Fruit fly (Drosophila melanogaster) whole organism, wandering third instar larva: ENCODE results near the gene CG6168.
A peak's percentile ranks its signal among the peaks of the same experiment; 100 is the strongest.

Experiments
- CG32264 ChIP-seq: fragments of 200-800 bp; sonication (Bioruptor generic); optimal IDR thresholded peaks from 2 replicates; lab custom pipeline; 2016; ENCODE audit warnings: missing biosample characterization, missing genetic modification characterization
- CG9705 ChIP-seq: fragments of 200-800 bp; sonication (Bioruptor generic); optimal IDR thresholded peaks from 2 replicates; lab custom pipeline; 2018; ENCODE audit warnings: missing biosample characterization, mild to moderate bottlenecking, missing genetic modification characterization
- Dif ChIP-seq: fragments of 200-275, 200-300 bp; sonication (Bioruptor generic); optimal IDR thresholded peaks from 2 replicates; lab custom pipeline; 2018; ENCODE audit warnings: missing biosample characterization, missing genetic modification characterization; ENCODE audit not compliant: partially characterized antibody
- HLH106 ChIP-seq: fragments of 200-800 bp; optimal IDR thresholded peaks from 3 replicates; lab custom pipeline; 2019; ENCODE audit warnings: missing biosample characterization, mild to moderate bottlenecking, missing genetic modification characterization, moderate library complexity
- Jra ChIP-seq: sonication (Bioruptor generic); optimal IDR thresholded peaks from 2 replicates; lab custom pipeline; 2016; ENCODE audit warnings: missing biosample characterization, missing genetic modification characterization
- Mio ChIP-seq: sonication (Bioruptor generic); optimal IDR thresholded peaks from 2 replicates; lab custom pipeline; 2016; ENCODE audit warnings: missing biosample characterization, missing genetic modification characterization
- Myc ChIP-seq: fragments of >200 bp; optimal IDR thresholded peaks from 2 replicates; lab custom pipeline; 2017
- N ChIP-seq: fragments of >200 bp; optimal IDR thresholded peaks from 2 replicates; lab custom pipeline; 2018; ENCODE audit warnings: missing biosample characterization, missing external identifiers, missing genetic modification characterization
- OdsH ChIP-seq: fragments of 200-800 bp; sonication (Bioruptor generic); optimal IDR thresholded peaks from 2 replicates; lab custom pipeline; 2016; ENCODE audit warnings: missing biosample characterization, mild to moderate bottlenecking, missing genetic modification characterization
- Rel ChIP-seq, 2 experiments: fragments of 200-800 bp; sonication (Bioruptor generic) in 1 of 2; optimal IDR thresholded peaks; 2 replicates in 1 of 2; 3 replicates in 1 of 2; lab custom pipeline; 2016 to 2019; ENCODE audit warnings: mild to moderate bottlenecking in 2 of 2, missing biosample characterization in 2 of 2, missing genetic modification characterization in 2 of 2, moderate library complexity in 1 of 2
- Sp1 ChIP-seq: fragments of 200-800 bp; sonication (Bioruptor generic); optimal IDR thresholded peaks from 3 replicates; lab custom pipeline; 2019; ENCODE audit warnings: missing biosample characterization, mild to moderate bottlenecking, missing genetic modification characterization, moderate library complexity
- Vsx2 ChIP-seq: fragments of 200-300, 225-300 bp; sonication (Bioruptor generic); optimal IDR thresholded peaks from 2 replicates; lab custom pipeline; 2018; ENCODE audit warnings: missing biosample characterization, missing genetic modification characterization; ENCODE audit not compliant: partially characterized antibody
- br ChIP-seq: fragments of 200-800 bp; sonication (Bioruptor generic); optimal IDR thresholded peaks from 2 replicates; lab custom pipeline; 2016; ENCODE audit warnings: missing biosample characterization, missing genetic modification characterization
- brk ChIP-seq: fragments of 200-800 bp; sonication (Bioruptor generic); optimal IDR thresholded peaks from 2 replicates; lab custom pipeline; 2016; ENCODE audit warnings: missing biosample characterization, mild to moderate bottlenecking, missing genetic modification characterization
- dl ChIP-seq, 2 experiments: fragments of 175-275, 200-275 bp in 1 of 2; fragments of 200-275 bp in 1 of 2; sonication (Bioruptor generic); optimal IDR thresholded peaks; lab custom pipeline; 2018; ENCODE audit warnings: mild to moderate bottlenecking in 2 of 2, missing biosample characterization in 2 of 2, missing genetic modification characterization in 2 of 2, moderate library complexity in 2 of 2; ENCODE audit not compliant: partially characterized antibody in 2 of 2, insufficient read depth in 1 of 2
- dmrt93B ChIP-seq: fragments of 200-800 bp; sonication (Bioruptor generic); optimal IDR thresholded peaks from 2 replicates; lab custom pipeline; 2018; ENCODE audit warnings: missing biosample characterization, mild to moderate bottlenecking, missing genetic modification characterization
- ey ChIP-seq: fragments of 200-800 bp; sonication (Bioruptor generic); optimal IDR thresholded peaks from 2 replicates; lab custom pipeline; 2016; ENCODE audit warnings: missing biosample characterization, missing genetic modification characterization
- foxo ChIP-seq, 2 experiments: fragments of 200-800 bp; sonication (Bioruptor generic); optimal IDR thresholded peaks; 2 replicates in 1 of 2; 3 replicates in 1 of 2; lab custom pipeline; 2016 to 2017; ENCODE audit warnings: missing biosample characterization in 2 of 2, missing genetic modification characterization in 2 of 2
- fru ChIP-seq: fragments of 200-800 bp; sonication (Bioruptor generic); optimal IDR thresholded peaks from 3 replicates; lab custom pipeline; 2016; ENCODE audit warnings: missing biosample characterization, mild to moderate bottlenecking, missing genetic modification characterization
- jim ChIP-seq: fragments of 175-275, 200-325 bp; sonication (Bioruptor generic); optimal IDR thresholded peaks from 2 replicates; lab custom pipeline; 2016; ENCODE audit warnings: missing biosample characterization, mild to moderate bottlenecking, missing genetic modification characterization
- lola ChIP-seq: fragments of >200 bp; optimal IDR thresholded peaks from 2 replicates; lab custom pipeline; 2017; ENCODE audit warnings: missing biosample characterization, missing genetic modification characterization
- pan ChIP-seq: fragments of >200 bp; optimal IDR thresholded peaks from 2 replicates; lab custom pipeline; 2017
- psq ChIP-seq: fragments of 200-800 bp; sonication (Bioruptor generic); optimal IDR thresholded peaks from 3 replicates; lab custom pipeline; 2017; ENCODE audit warnings: missing biosample characterization, mild to moderate bottlenecking, missing genetic modification characterization, moderate library complexity
- rgr ChIP-seq: fragments of 200-800 bp; sonication (Bioruptor generic); optimal IDR thresholded peaks from 3 replicates; lab custom pipeline; 2016; ENCODE audit warnings: missing biosample characterization, mild to moderate bottlenecking, missing genetic modification characterization
- sage ChIP-seq: fragments of 200-800 bp; sonication (Bioruptor generic); optimal IDR thresholded peaks from 2 replicates; lab custom pipeline; 2016; ENCODE audit warnings: missing biosample characterization, mild to moderate bottlenecking, missing genetic modification characterization
- sv ChIP-seq: fragments of 200-800 bp; sonication (Bioruptor generic); optimal IDR thresholded peaks from 3 replicates; lab custom pipeline; 2016; ENCODE audit warnings: missing biosample characterization, missing genetic modification characterization
- tai ChIP-seq: sonication (Bioruptor generic); optimal IDR thresholded peaks from 2 replicates; lab custom pipeline; 2016; ENCODE audit warnings: missing biosample characterization, missing genetic modification characterization
- woc ChIP-seq: sonication (Bioruptor generic); optimal IDR thresholded peaks from 2 replicates; lab custom pipeline; 2016; ENCODE audit warnings: missing biosample characterization, mild to moderate bottlenecking, missing genetic modification characterization

The CG6168 gene

DNA sequence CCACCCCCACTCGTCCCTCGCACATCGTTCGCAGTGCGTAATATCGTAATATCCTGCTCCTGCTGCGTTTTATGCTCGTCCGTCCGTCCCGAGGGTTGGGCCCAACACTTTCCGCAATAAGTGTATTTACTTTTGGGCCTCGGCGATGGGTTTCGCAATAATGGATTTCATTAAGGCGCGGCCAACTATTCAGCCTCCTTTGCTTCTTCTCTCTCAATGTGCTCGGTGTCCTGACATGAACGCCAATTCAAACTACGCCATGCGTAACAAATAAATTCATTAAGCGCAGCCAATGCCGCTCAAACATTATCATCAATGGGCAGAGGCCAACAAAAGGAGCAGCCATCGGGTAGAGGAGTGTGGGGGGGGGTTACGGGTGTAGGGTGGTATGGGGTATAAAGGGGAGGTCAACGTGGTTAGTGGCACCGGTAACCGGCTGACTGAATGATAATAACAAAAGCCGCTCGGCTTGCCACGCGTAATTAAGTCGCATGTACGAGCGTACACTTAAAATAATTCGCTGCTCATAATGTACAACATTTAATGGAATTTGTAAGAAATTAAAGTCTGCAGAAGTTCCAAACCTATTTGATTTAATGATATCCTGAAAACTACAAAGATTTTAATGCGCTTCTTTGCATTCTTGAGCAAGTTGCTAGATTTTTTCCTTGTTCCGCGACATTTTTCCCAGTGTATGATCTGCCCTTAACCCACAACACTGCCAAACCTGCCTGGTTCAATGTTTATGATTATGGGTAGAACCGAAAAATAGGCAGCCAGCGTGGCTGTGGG lies 17.9 kb downstream of the CG6168 start:
- TF ChIP-seq sage (GFP tag; lab: Kevin White, UChicago) (no peak), psq (GFP tag; lab: Kevin White, UChicago) (no peak), Sp1 (GFP tag; lab: Kevin White, UChicago) (peak; percentile 13), CG32264 (GFP tag; lab: Kevin White, UChicago) (no peak), brk (no peak), tai (no peak)

DNA sequence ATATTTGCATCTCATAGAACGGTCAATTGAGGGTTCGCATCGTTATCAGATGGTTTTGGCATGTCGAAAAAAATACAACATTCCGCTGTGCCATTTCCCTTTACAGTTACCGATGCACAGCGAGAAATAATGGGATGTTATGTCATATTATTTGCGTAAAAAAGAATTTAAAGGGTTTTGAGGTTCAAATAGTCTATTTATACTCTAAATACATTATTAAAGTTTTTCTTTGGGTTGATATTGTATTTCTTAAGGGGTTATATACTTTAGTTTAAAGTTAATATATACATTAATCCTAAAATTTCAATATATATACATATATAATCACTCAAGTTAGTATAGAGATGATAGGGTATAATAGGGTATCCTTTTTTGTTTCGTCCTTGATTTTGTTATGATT lies 18.6 kb downstream of the CG6168 start:
- TF ChIP-seq HLH106 (tag; lab: Kevin White, UChicago), result no peak
- TF ChIP-seq Mio (GFP tag; lab: Kevin White, UChicago), result no peak
- no peak for TF ChIP-seq woc (GFP tag; lab: Kevin White, UChicago)
- TF ChIP-seq dl (GFP tag; optimal IDR thresholded peaks at IDR 0.05; lab: Kevin White, UChicago; ENCODE audit: insufficient read depth in 1 of 2, partially characterized antibody in 2 of 2), result no peak
- TF ChIP-seq psq (GFP tag; lab: Kevin White, UChicago), result peak; percentile 10
- TF ChIP-seq tai, result no peak
- TF ChIP-seq Dif, result no peak
- peak in 1 of 2 experiments; percentile 7 for TF ChIP-seq foxo (GFP tag; optimal IDR thresholded peaks at IDR 0.05; lab: Kevin White, UChicago)
- no peak for TF ChIP-seq lola (GFP tag; lab: Kevin White, UChicago)
- TF ChIP-seq sv (GFP tag; lab: Kevin White, UChicago), result no peak
- peak; percentile 16 for TF ChIP-seq Sp1 (GFP tag; lab: Kevin White, UChicago)
- no peak for TF ChIP-seq Jra (GFP tag; lab: Kevin White, UChicago)
- no peak for TF ChIP-seq pan
- TF ChIP-seq brk, result no peak

DNA sequence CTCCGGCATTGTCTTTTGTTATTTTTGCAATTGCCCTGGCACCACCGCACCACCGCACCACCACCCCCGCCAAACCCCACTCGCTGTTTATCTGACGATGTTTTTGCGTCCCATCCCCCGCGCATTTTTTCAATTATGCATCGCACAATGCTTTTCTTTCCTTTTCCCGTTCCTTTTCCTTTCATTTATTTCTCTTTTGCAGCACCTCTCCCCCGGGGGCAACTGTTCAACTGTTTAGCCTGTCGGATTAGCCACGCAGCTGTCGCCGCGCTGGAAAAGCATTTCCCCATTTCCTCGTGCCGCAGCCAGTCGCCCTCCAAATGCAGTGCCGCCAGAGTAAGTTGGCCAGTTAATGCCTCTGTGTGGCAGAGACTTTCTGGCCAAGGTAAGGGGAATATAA lies 22.3 kb downstream of the CG6168 start:
- TF ChIP-seq ey, result no peak
- no peak for TF ChIP-seq pan
- no peak for TF ChIP-seq Myc (lab: Kevin White, UChicago)
- TF ChIP-seq jim (GFP tag; lab: Kevin White, UChicago), result no peak
- TF ChIP-seq, all 38 proteins: peak for 0

DNA sequence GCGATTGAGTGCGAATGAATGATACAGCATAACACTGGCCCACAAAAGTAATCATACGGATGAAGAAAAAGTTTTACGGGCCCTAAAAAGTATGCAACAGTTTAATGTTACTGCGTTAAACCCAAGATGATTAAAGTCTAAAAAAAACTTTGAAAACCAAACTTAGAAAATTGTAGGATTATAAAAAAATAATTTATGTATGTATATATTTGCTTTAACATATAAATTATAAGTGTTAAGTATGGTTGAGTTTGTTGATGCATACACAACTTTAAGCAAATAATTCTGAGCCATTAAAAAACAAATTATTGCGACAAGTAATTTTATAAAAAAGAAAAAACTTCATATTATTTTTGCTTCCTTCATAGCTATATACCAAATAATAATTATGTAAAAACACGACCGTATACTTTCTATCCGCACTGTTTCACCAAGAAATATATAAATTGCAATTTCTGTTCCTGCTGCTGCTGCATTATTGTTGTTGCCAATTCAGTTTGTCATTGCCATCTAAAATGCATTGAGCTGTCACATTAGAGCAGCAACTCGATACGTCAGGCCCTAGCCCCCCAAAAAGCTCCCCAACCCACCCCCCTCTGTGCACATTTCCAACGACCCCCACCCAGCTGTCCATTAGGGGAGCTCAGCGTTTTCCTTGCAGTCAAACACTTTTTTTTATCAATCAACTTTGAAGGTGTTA lies 23.0 kb downstream of the CG6168 start:
- TF ChIP-seq rgr, result no peak
- no peak for TF ChIP-seq Sp1 (GFP tag; lab: Kevin White, UChicago)
- no peak for TF ChIP-seq pan
- TF ChIP-seq fru (GFP tag; lab: Kevin White, UChicago), result peak; percentile 65
- TF ChIP-seq HLH106 (tag; lab: Kevin White, UChicago), result peak; percentile 81
- TF ChIP-seq psq (GFP tag; lab: Kevin White, UChicago), result peak; percentile 7
- no peak for TF ChIP-seq br
- TF ChIP-seq sv (GFP tag; lab: Kevin White, UChicago), result no peak
- peak in 1 of 2 experiments; percentile 49 for TF ChIP-seq foxo (GFP tag; optimal IDR thresholded peaks at IDR 0.05; lab: Kevin White, UChicago)
- TF ChIP-seq Rel (GFP tag; optimal IDR thresholded peaks at IDR 0.05; lab: Kevin White, UChicago), result no peak
- TF ChIP-seq Rel (tag; optimal IDR thresholded peaks at IDR 0.05; lab: Kevin White, UChicago), result peak; percentile 12
- TF ChIP-seq dmrt93B (GFP tag; lab: Kevin White, UChicago), result peak; percentile 81
- no peak for TF ChIP-seq N
- no peak for TF ChIP-seq tai
- no peak for TF ChIP-seq woc (GFP tag; lab: Kevin White, UChicago)
- TF ChIP-seq Myc (lab: Kevin White, UChicago), result no peak
- no peak for TF ChIP-seq OdsH (GFP tag; lab: Kevin White, UChicago)
- TF ChIP-seq Vsx2 (GFP tag; lab: Kevin White, UChicago), result no peak
- peak; percentile 45 for TF ChIP-seq CG9705 (GFP tag; lab: Kevin White, UChicago)
- no peak for TF ChIP-seq sage (GFP tag; lab: Kevin White, UChicago)
